Fruit fly (Drosophila melanogaster): ENCODE measurements around the gene Rpp14a.

Gene Rpp14a

DNA sequence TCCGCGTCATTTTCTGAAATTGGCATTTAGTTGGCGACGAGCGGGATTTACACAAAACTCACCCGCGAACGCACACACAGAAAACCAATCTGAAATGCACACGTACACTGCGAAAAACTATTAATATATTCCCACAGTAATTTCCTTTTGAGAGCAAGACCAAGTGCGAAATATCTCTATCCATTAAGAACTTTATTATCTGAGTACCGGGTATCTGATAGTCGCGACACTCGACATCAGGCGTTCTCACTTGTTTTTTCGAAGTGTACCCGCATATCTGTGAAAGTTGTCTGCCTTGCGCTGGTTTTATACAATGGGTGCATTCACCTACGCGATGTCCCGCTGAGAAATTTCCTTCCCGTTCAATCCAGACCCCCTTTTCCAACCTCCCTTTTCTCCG is 19.4 kb downstream of the Rpp14a start (continued):
- TF ChIP-seq Sox15 (GFP tag; optimal IDR thresholded peaks at IDR 0.05) (peak; percentile 39), CG8119 (GFP tag; IDR thresholded peaks at IDR 0.05) (peak; percentile 55; the same call in 2 of the 3 replicates), OdsH (GFP tag; optimal IDR thresholded peaks at IDR 0.05) (peak; percentile 72), Blimp-1 (GFP tag; optimal IDR thresholded peaks at IDR 0.05) (peak; percentile 5), salr (GFP tag; optimal IDR thresholded peaks at IDR 0.05) (peak; percentile 20 to 53), Hr4 (GFP tag; optimal IDR thresholded peaks at IDR 0.05) (peak; percentile 86), vri (GFP tag; optimal IDR thresholded peaks at IDR 0.05) (no peak), Lpt (GFP tag; optimal IDR thresholded peaks at IDR 0.05) (peak; percentile 41), Eip75B (GFP tag; optimal IDR thresholded peaks at IDR 0.05) (peak; percentile 74), dsx (GFP tag; optimal IDR thresholded peaks at IDR 0.05; ENCODE audit: poor library complexity, severe bottlenecking) (peak; percentile 3), Smox (GFP tag; optimal IDR thresholded peaks at IDR 0.05) (no peak), Gug (GFP tag; IDR thresholded peaks at IDR 0.05) (peak; percentile 70), acj6 (GFP tag; optimal IDR thresholded peaks at IDR 0.05) (peak; percentile 67), Sox102F (GFP tag; optimal IDR thresholded peaks at IDR 0.05) (peak; percentile 51), CG6854 (GFP tag; optimal IDR thresholded peaks at IDR 0.05) (no peak), fd85E (GFP tag; optimal IDR thresholded peaks at IDR 0.05) (no peak), pdm3 (GFP tag; optimal IDR thresholded peaks at IDR 0.05) (peak; percentile 73)

DNA sequence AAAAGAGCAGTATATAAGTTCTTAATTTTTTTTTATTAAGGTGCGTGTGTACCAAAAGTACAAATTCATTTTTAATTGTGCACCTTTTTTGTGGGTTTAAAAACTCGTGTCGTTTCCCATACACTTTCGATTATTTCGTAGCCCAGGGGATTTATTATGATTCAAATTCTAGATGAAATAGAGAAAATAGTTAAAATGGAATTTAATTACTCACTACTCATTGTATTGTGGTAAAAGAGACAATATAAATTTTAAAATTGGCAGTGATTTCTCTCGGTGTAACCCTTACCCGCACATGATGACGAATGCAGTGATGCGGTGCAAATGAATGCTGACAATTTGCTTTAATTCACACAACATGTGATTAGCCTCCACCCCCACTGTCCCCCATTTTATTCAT is 26.6 kb downstream of the Rpp14a start:
- no peak for TF ChIP-seq CG6792 (GFP tag; optimal IDR thresholded peaks at IDR 0.05)
- TF ChIP-seq CG9139 (GFP tag; optimal IDR thresholded peaks at IDR 0.05) = no peak
- peak; percentile 16 for TF ChIP-seq Sox14 (GFP tag; optimal IDR thresholded peaks at IDR 0.05)
- TF ChIP-seq Blimp-1 (GFP tag; optimal IDR thresholded peaks at IDR 0.05) = no peak
- peak; percentile 11 for TF ChIP-seq pdm3 (GFP tag; optimal IDR thresholded peaks at IDR 0.05)
- TF ChIP-seq CG6854 (GFP tag; optimal IDR thresholded peaks at IDR 0.05) = no peak
- peak; percentile 15 for TF ChIP-seq Hr4 (GFP tag; optimal IDR thresholded peaks at IDR 0.05)
- TF ChIP-seq CG10631 (GFP tag; optimal IDR thresholded peaks at IDR 0.05) = no peak
- no peak for TF ChIP-seq fd59A (GFP tag; optimal IDR thresholded peaks at IDR 0.05)
- peak; percentile 32 for TF ChIP-seq lz (GFP tag; optimal IDR thresholded peaks at IDR 0.05)
- TF ChIP-seq esn (GFP tag; optimal IDR thresholded peaks at IDR 0.05) = peak; percentile 50
- TF ChIP-seq CG15336 (GFP tag; IDR thresholded peaks at IDR 0.05) = no peak
- TF ChIP-seq CG32006 (GFP tag; optimal IDR thresholded peaks at IDR 0.05) = peak; percentile 17
- TF ChIP-seq Ets96B (tag; optimal IDR thresholded peaks at IDR 0.05) = no peak
- TF ChIP-seq CG6808 (GFP tag; optimal IDR thresholded peaks at IDR 0.05) = no peak
- TF ChIP-seq CG1621 (tag; optimal IDR thresholded peaks at IDR 0.05) = no peak
- no peak for TF ChIP-seq CG10669 (GFP tag; optimal IDR thresholded peaks at IDR 0.05)
- TF ChIP-seq achi (GFP tag; optimal IDR thresholded peaks at IDR 0.05) = no peak
- TF ChIP-seq Sox15 (GFP tag; optimal IDR thresholded peaks at IDR 0.05) = no peak
- no peak for TF ChIP-seq CG8319 (GFP tag; optimal IDR thresholded peaks at IDR 0.05)
- TF ChIP-seq vri (GFP tag; optimal IDR thresholded peaks at IDR 0.05) = no peak
- no peak for TF ChIP-seq Gug (GFP tag; IDR thresholded peaks at IDR 0.05)
- no peak for TF ChIP-seq CG3032 (tag; optimal IDR thresholded peaks at IDR 0.05)
- TF ChIP-seq fd85E (GFP tag; optimal IDR thresholded peaks at IDR 0.05) = no peak
- no peak; the same call in 1 of the 2 replicates for TF ChIP-seq CG11294 (GFP tag; IDR thresholded peaks at IDR 0.05)
- TF ChIP-seq svp (GFP tag) = peak; percentile 70
- no peak for TF ChIP-seq spab (GFP tag; optimal IDR thresholded peaks at IDR 0.05)
- TF ChIP-seq dac (GFP tag; optimal IDR thresholded peaks at IDR 0.05) = no peak
- peak; percentile 13 for TF ChIP-seq CG8632 (GFP tag; optimal IDR thresholded peaks at IDR 0.05)
- no peak for TF ChIP-seq Eip75B (GFP tag; optimal IDR thresholded peaks at IDR 0.05)
- TF ChIP-seq CG8119 (GFP tag; IDR thresholded peaks at IDR 0.05) = no peak
- TF ChIP-seq fkh (GFP tag; optimal IDR thresholded peaks at IDR 0.05) = no peak
- TF ChIP-seq CG3919 (GFP tag; optimal IDR thresholded peaks at IDR 0.05) = peak; percentile 32
- peak; percentile 69 for TF ChIP-seq Eip78C (GFP tag)
- no peak for TF ChIP-seq CG4318 (GFP tag; optimal IDR thresholded peaks at IDR 0.05)
- peak; percentile 8 for TF ChIP-seq acj6 (GFP tag; optimal IDR thresholded peaks at IDR 0.05)
- TF ChIP-seq CG11762 (GFP tag; optimal IDR thresholded peaks at IDR 0.05; ENCODE audit: insufficient read depth) = no peak
- TF ChIP-seq CG6276 (GFP tag; optimal IDR thresholded peaks at IDR 0.05) = no peak
- TF ChIP-seq net (GFP tag; optimal IDR thresholded peaks at IDR 0.05) = no peak
- no peak for TF ChIP-seq CG7368 (GFP tag; optimal IDR thresholded peaks at IDR 0.05)
- peak; percentile 18 for TF ChIP-seq OdsH (GFP tag; optimal IDR thresholded peaks at IDR 0.05)
- TF ChIP-seq Hr38 (GFP tag; optimal IDR thresholded peaks at IDR 0.05) = no peak
- TF ChIP-seq Met (GFP tag; optimal IDR thresholded peaks at IDR 0.05) = no peak
- peak; percentile 14 for TF ChIP-seq CG34406 (GFP tag; optimal IDR thresholded peaks at IDR 0.05)
